Fruit fly (Drosophila melanogaster) whole organism, embryonic: Measurements from ENCODE around the gene CG15170.

Experiments used
- Abd-B ChIP-seq: fragments of 200-800 bp; sonication (Bioruptor generic); optimal IDR thresholded peaks from 2 replicates; lab custom pipeline; 2018; ENCODE audit warnings: missing biosample characterization, mild to moderate bottlenecking, missing genetic modification characterization, moderate library complexity
- Asciz ChIP-seq: fragments of 200-800 bp; sonication (Bioruptor generic); optimal IDR thresholded peaks from 2 replicates; lab custom pipeline; 2017; ENCODE audit warnings: missing biosample characterization, mild to moderate bottlenecking, missing genetic modification characterization, missing genetic modification reagents
- Blimp-1 ChIP-seq: fragments of 200-800 bp; sonication (Bioruptor generic); optimal IDR thresholded peaks from 3 replicates; lab custom pipeline; 2018; ENCODE audit warnings: missing biosample characterization, missing genetic modification characterization, mild to moderate bottlenecking, moderate library complexity, missing genetic modification reagents
- CG12391 ChIP-seq: fragments of 200-800 bp; sonication (Bioruptor generic); optimal IDR thresholded peaks from 3 replicates; lab custom pipeline; 2018; ENCODE audit warnings: missing biosample characterization, mild to moderate bottlenecking, missing genetic modification characterization, moderate library complexity
- CG13123 ChIP-seq: fragments of 200-800 bp; sonication (Bioruptor generic); optimal IDR thresholded peaks from 2 replicates; lab custom pipeline; 2016; ENCODE audit warnings: missing biosample characterization, missing genetic modification characterization
- CG15696 ChIP-seq: fragments of 200-800 bp; sonication (Bioruptor generic); optimal IDR thresholded peaks from 2 replicates; lab custom pipeline; 2019; ENCODE audit warnings: missing biosample characterization, mild to moderate bottlenecking, missing genetic modification characterization, moderate library complexity
- CG16813 ChIP-seq: fragments of 200-800 bp; sonication (Bioruptor generic); IDR thresholded peaks from 3 replicates; pipeline ENCODE4 v1.3.6; 2022; ENCODE audit warnings: missing biosample characterization, missing genetic modification characterization; ENCODE audit not compliant: partially characterized antibody
- CG17361 ChIP-seq: fragments of 200-800 bp; sonication (Bioruptor generic); IDR thresholded peaks from 3 replicates; pipeline ENCODE4 v1.3.6; 2022; ENCODE audit warnings: missing biosample characterization, missing genetic modification characterization
- CG17568 ChIP-seq: fragments of 200-800 bp; sonication (Bioruptor generic); optimal IDR thresholded peaks from 2 replicates; lab custom pipeline; 2018; ENCODE audit warnings: missing biosample characterization, mild to moderate bottlenecking, missing genetic modification characterization, moderate library complexity
- CG18011 ChIP-seq: fragments of 200-800 bp; sonication (Bioruptor generic); optimal IDR thresholded peaks from 2 replicates; lab custom pipeline; 2017; ENCODE audit warnings: missing biosample characterization, missing genetic modification characterization, mild to moderate bottlenecking, moderate library complexity, missing genotype
- CG2199 ChIP-seq: fragments of 200-800 bp; sonication (Bioruptor generic); IDR thresholded peaks from 3 replicates; pipeline ENCODE4 v1.3.6; 2022; ENCODE audit warnings: missing biosample characterization, missing genetic modification characterization
- CG31224 ChIP-seq: fragments of 200-800 bp; sonication (Bioruptor generic); IDR thresholded peaks from 2 replicates; pipeline ENCODE4 v1.3.6; 2022; ENCODE audit warnings: missing biosample characterization, missing genetic modification characterization
- CG31365 ChIP-seq: fragments of 200-800 bp; sonication (Bioruptor generic); optimal IDR thresholded peaks from 2 replicates; lab custom pipeline; 2018; ENCODE audit warnings: missing biosample characterization, mild to moderate bottlenecking, missing genetic modification characterization
- CG32767 ChIP-seq: fragments of 200-800 bp; sonication (Bioruptor generic); IDR thresholded peaks from 2 replicates; pipeline ENCODE4 v1.3.6; 2022; ENCODE audit warnings: missing biosample characterization, missing genetic modification characterization
- CG4282 ChIP-seq: fragments of 200-800 bp; sonication (Bioruptor generic); optimal IDR thresholded peaks from 2 replicates; lab custom pipeline; 2016; ENCODE audit warnings: missing biosample characterization, missing genetic modification characterization
- CG4360 ChIP-seq: fragments of 200-800 bp; sonication (Bioruptor generic); IDR thresholded peaks from 2 replicates; pipeline ENCODE4 v1.3.6; 2022; ENCODE audit warnings: missing biosample characterization, missing genetic modification characterization
- CG43689 ChIP-seq: fragments of 200-800 bp; sonication (Bioruptor generic); IDR thresholded peaks from 2 replicates; pipeline ENCODE4 v1.3.6; 2022; ENCODE audit warnings: missing biosample characterization, missing genetic modification characterization
- CG6854 ChIP-seq: fragments of 200-800 bp; sonication (Bioruptor generic); optimal IDR thresholded peaks from 3 replicates; lab custom pipeline; 2017; ENCODE audit warnings: missing biosample characterization, mild to moderate bottlenecking, missing genetic modification characterization
- CG8388 ChIP-seq: fragments of 200-800 bp; sonication (Bioruptor generic); optimal IDR thresholded peaks from 2 replicates; lab custom pipeline; 2019; ENCODE audit warnings: missing biosample characterization, mild to moderate bottlenecking, missing genetic modification characterization, moderate library complexity
- CTCF ChIP-seq: fragments of 200-800 bp; sonication (Bioruptor generic); optimal IDR thresholded peaks from 2 replicates; lab custom pipeline; 2017; ENCODE audit warnings: missing biosample characterization, mild to moderate bottlenecking, missing genetic modification characterization, moderate library complexity
- Deaf1 ChIP-seq: fragments of 200-800 bp; optimal IDR thresholded peaks from 3 replicates; lab custom pipeline; 2019; ENCODE audit warnings: missing biosample characterization, mild to moderate bottlenecking, missing genetic modification characterization, moderate library complexity
- Eip74EF ChIP-seq, 2 experiments: fragments of 200-800 bp in 1 of 2; fragments of >200 bp in 1 of 2; sonication (Bioruptor generic) in 1 of 2; optimal IDR thresholded peaks; 2 replicates each; lab custom pipeline; 2017 to 2019; ENCODE audit warnings: missing biosample characterization in 2 of 2, missing genetic modification characterization in 2 of 2, mild to moderate bottlenecking in 1 of 2, moderate library complexity in 1 of 2
- Elba2 ChIP-seq: fragments of 200-800 bp; sonication (Bioruptor generic); optimal IDR thresholded peaks from 3 replicates; lab custom pipeline; 2016; ENCODE audit warnings: missing biosample characterization, missing genetic modification characterization
- HLHmδ ChIP-seq: fragments of 200-800 bp; sonication (Bioruptor generic); optimal IDR thresholded peaks from 2 replicates; lab custom pipeline; 2018; ENCODE audit warnings: missing biosample characterization, mild to moderate bottlenecking, missing genetic modification characterization, moderate library complexity
- Hr39 ChIP-seq: fragments of >200 bp; optimal IDR thresholded peaks from 2 replicates; lab custom pipeline; 2017
- Med ChIP-seq: fragments of 200-800 bp; sonication (Bioruptor generic); peaks from one replicate; lab custom pipeline; 2016; ENCODE audit warnings: missing biosample characterization, missing genetic modification characterization, mild to moderate bottlenecking, inconsistent platforms, moderate library complexity
- Side ChIP-seq: fragments of 200-800 bp; sonication (Bioruptor generic); optimal IDR thresholded peaks from 2 replicates; lab custom pipeline; 2016; ENCODE audit warnings: missing biosample characterization, missing genetic modification characterization
- Trl ChIP-seq, 3 experiments: fragments of >200 bp in 2 of 3; fragments of 200-800 bp in 1 of 3; sonication (Bioruptor generic) in 1 of 3; optimal IDR thresholded peaks; 2 replicates in 1 of 3; 3 replicates in 2 of 3; lab custom pipeline; 2016 to 2017; ENCODE audit warnings: missing biosample characterization in 1 of 3, missing genetic modification characterization in 1 of 3
- ase ChIP-seq: fragments of 200-800 bp; sonication (Bioruptor generic); IDR thresholded peaks from 3 replicates; pipeline ENCODE4 v1.3.6; 2022; ENCODE audit warnings: missing biosample characterization, missing genetic modification characterization
- crc ChIP-seq: fragments of 200-800 bp; sonication (Bioruptor generic); optimal IDR thresholded peaks from 2 replicates; lab custom pipeline; 2016; ENCODE audit warnings: missing biosample characterization, missing genetic modification characterization
- crol ChIP-seq: fragments of 200-800 bp; sonication (Bioruptor generic); IDR thresholded peaks from 2 replicates; pipeline ENCODE4 v1.3.6; 2022; ENCODE audit warnings: missing biosample characterization, missing genetic modification characterization
- ham ChIP-seq: fragments of 200-800 bp; sonication (Bioruptor generic); IDR thresholded peaks from 2 replicates; pipeline ENCODE4 v1.3.6; 2022; ENCODE audit warnings: missing biosample characterization, missing genetic modification characterization
- lbe ChIP-seq: fragments of 200-800 bp; sonication (Bioruptor generic); optimal IDR thresholded peaks from 2 replicates; lab custom pipeline; 2016; ENCODE audit warnings: missing biosample characterization, mild to moderate bottlenecking, missing genetic modification characterization
- pnt ChIP-seq: fragments of 200-800 bp; sonication (Bioruptor generic); optimal IDR thresholded peaks from 3 replicates; lab custom pipeline; 2016; ENCODE audit warnings: missing biosample characterization, missing genetic modification characterization
- row ChIP-seq: fragments of 200-800 bp; sonication (Bioruptor generic); IDR thresholded peaks from 3 replicates; pipeline ENCODE4 v1.3.6; 2022; ENCODE audit warnings: missing biosample characterization, missing genetic modification characterization
- sd ChIP-seq: fragments of 200-800 bp; sonication (Bioruptor generic); optimal IDR thresholded peaks from 3 replicates; lab custom pipeline; 2018; ENCODE audit warnings: missing biosample characterization, mild to moderate bottlenecking, missing genetic modification characterization, moderate library complexity
- sob ChIP-seq: fragments of 200-800 bp; sonication (Bioruptor generic); IDR thresholded peaks from 2 replicates; pipeline ENCODE4 v1.3.6; 2022; ENCODE audit warnings: missing biosample characterization, missing genetic modification characterization
- stwl ChIP-seq: fragments of 200-800 bp; sonication (Bioruptor generic); optimal IDR thresholded peaks from 3 replicates; lab custom pipeline; 2018; ENCODE audit warnings: missing biosample characterization, mild to moderate bottlenecking, missing genetic modification characterization, moderate library complexity
- tna ChIP-seq: fragments of 200-800 bp; sonication (Bioruptor generic); IDR thresholded peaks from 2 replicates; pipeline ENCODE4 v1.3.6; 2022; ENCODE audit warnings: missing biosample characterization, missing genetic modification characterization; ENCODE audit not compliant: partially characterized antibody
- trh ChIP-seq: fragments of 200-800 bp; sonication (Bioruptor generic); optimal IDR thresholded peaks from 2 replicates; lab custom pipeline; 2016; ENCODE audit warnings: missing biosample characterization, missing genetic modification characterization
- z ChIP-seq: fragments of 200-800 bp; sonication (Bioruptor generic); IDR thresholded peaks from 3 replicates; pipeline ENCODE4 v1.3.6; 2022; ENCODE audit warnings: missing biosample characterization, missing genetic modification characterization

Gene CG15170

dm6 chr2L:18946636-18947514 lies 43.2 kb downstream of the CG15170 start (continued):
- TF ChIP-seq Elba2 (GFP tag; lab: Kevin White, UChicago) (no peak), CG4360 (no peak), CG32767 (GFP tag; lab: Robert Waterston, UW) (no peak), Hr39 (lab: Kevin White, UChicago) (no peak), CG17361 (peak; percentile 70), CG17568 (GFP tag; lab: Kevin White, UChicago) (no peak), CG13123 (GFP tag; lab: Kevin White, UChicago) (no peak), CG12391 (tag; lab: Kevin White, UChicago) (peak; percentile 59), Blimp-1 (GFP tag; lab: Kevin White, UChicago) (peak; percentile 50), CG15696 (peak; percentile 59)

dm6 chr2L:18945765-18946552 lies 44.1 kb downstream of the CG15170 start, which contains the start of gene CG46304:
CG46304 (plus strand) TSS chr2L:18946305.
- TF ChIP-seq CG31224 (GFP tag; lab: Robert Waterston, UW), result peak; percentile 79
- TF ChIP-seq CG4360, result no peak
- TF ChIP-seq CG16813 (GFP tag; lab: Robert Waterston, UW), result no peak
- TF ChIP-seq sob (GFP tag; lab: Robert Waterston, UW), result no peak
- peak; percentile 75 for TF ChIP-seq z (GFP tag; lab: Robert Waterston, UW)
- no peak for TF ChIP-seq lbe (GFP tag; lab: Kevin White, UChicago)
- TF ChIP-seq pnt (GFP tag; lab: Kevin White, UChicago), result no peak
- no peak for TF ChIP-seq CG43689 (GFP tag; lab: Robert Waterston, UW)
- TF ChIP-seq Eip74EF (GFP tag; optimal IDR thresholded peaks at IDR 0.05; lab: Kevin White, UChicago), result no peak
- no peak for TF ChIP-seq CG4282
- TF ChIP-seq Med, result peak; percentile 0
- 0 out of 3 replicates have a peak, but pooled peaks have one; percentile 14 for TF ChIP-seq CG2199 (GFP tag; lab: Robert Waterston, UW)
- TF ChIP-seq ham (GFP tag; lab: Robert Waterston, UW), result 0 out of 2 replicates have a peak, but pooled peaks have one; percentile 6
- peak; percentile 56 for TF ChIP-seq Deaf1
- TF ChIP-seq tna (GFP tag; lab: Robert Waterston, UW), result no peak
- TF ChIP-seq CG31365 (tag; lab: Kevin White, UChicago), result no peak
- peak; percentile 40 for TF ChIP-seq CG8388 (GFP tag; lab: Kevin White, UChicago)
- peak; percentile 15 for TF ChIP-seq HLHmδ (GFP tag; lab: Kevin White, UChicago)
- peak; percentile 18 for TF ChIP-seq sd
- TF ChIP-seq crol (GFP tag; lab: Robert Waterston, UW), result peak; percentile 53
- no peak for TF ChIP-seq CG6854 (GFP tag; lab: Kevin White, UChicago)
- TF ChIP-seq CG18011, result no peak
- no peak for TF ChIP-seq trh (GFP tag; lab: Kevin White, UChicago)
- no peak for TF ChIP-seq CTCF (GFP tag; lab: Kevin White, UChicago)
- no peak for TF ChIP-seq stwl (tag; lab: Kevin White, UChicago)
- TF ChIP-seq crc, result no peak
- no peak for TF ChIP-seq row (GFP tag; lab: Robert Waterston, UW)
- no peak for TF ChIP-seq Abd-B (GFP tag; lab: Kevin White, UChicago)
- no peak for TF ChIP-seq Side (GFP tag; lab: Kevin White, UChicago)
- no peak for TF ChIP-seq Trl (optimal IDR thresholded peaks at IDR 0.05; lab: Kevin White, UChicago)
- TF ChIP-seq Trl (GFP tag; optimal IDR thresholded peaks at IDR 0.05; lab: Kevin White, UChicago), result no peak
- TF ChIP-seq Asciz, result no peak
- TF ChIP-seq ase (GFP tag; lab: Robert Waterston, UW), result no peak
